Fruit fly (Drosophila melanogaster) whole organism, embryonic: ENCODE data around the gene Rbbp5.

Source experiments
- BEAF-32 ChIP-seq: fragments of 200-800 bp; sonication (Bioruptor generic); optimal IDR thresholded peaks from 3 replicates; lab custom pipeline; 2017; ENCODE audit warnings: missing biosample characterization, missing genetic modification characterization, mild to moderate bottlenecking, moderate library complexity, missing genetic modification reagents
- BtbVII ChIP-seq: fragments of 200-800 bp; sonication (Bioruptor generic); optimal IDR thresholded peaks from 3 replicates; lab custom pipeline; 2017; ENCODE audit warnings: missing biosample characterization, mild to moderate bottlenecking, missing genetic modification characterization
- CG13123 ChIP-seq: fragments of 200-800 bp; sonication (Bioruptor generic); optimal IDR thresholded peaks from 2 replicates; lab custom pipeline; 2016; ENCODE audit warnings: missing biosample characterization, missing genetic modification characterization
- CG13287 ChIP-seq: fragments of 200-800 bp; sonication (Bioruptor generic); IDR thresholded peaks from 2 replicates; pipeline ENCODE4 v1.3.6; 2022; ENCODE audit warnings: missing biosample characterization, missing genetic modification characterization; ENCODE audit not compliant: partially characterized antibody
- CG14860 ChIP-seq: fragments of 200-800 bp; sonication (Bioruptor generic); IDR thresholded peaks from 3 replicates; pipeline ENCODE4 v1.3.6; 2022; ENCODE audit warnings: missing biosample characterization, missing genetic modification characterization; ENCODE audit not compliant: partially characterized antibody
- CG15514 ChIP-seq: fragments of 200-800 bp; sonication (Bioruptor generic); optimal IDR thresholded peaks from 3 replicates; lab custom pipeline; 2017; ENCODE audit warnings: missing biosample characterization, missing genetic modification characterization, mild to moderate bottlenecking, moderate library complexity, missing genetic modification reagents
- CG2116 ChIP-seq: fragments of 200-800 bp; sonication (Bioruptor generic); optimal IDR thresholded peaks from 3 replicates; lab custom pipeline; 2018; ENCODE audit warnings: missing biosample characterization, mild to moderate bottlenecking, missing genetic modification characterization
- CG4360 ChIP-seq: fragments of 200-800 bp; sonication (Bioruptor generic); IDR thresholded peaks from 2 replicates; pipeline ENCODE4 v1.3.6; 2022; ENCODE audit warnings: missing biosample characterization, missing genetic modification characterization
- CG6254 ChIP-seq: fragments of 200-800 bp; sonication (Bioruptor generic); optimal IDR thresholded peaks from 3 replicates; lab custom pipeline; 2017; ENCODE audit warnings: mild to moderate bottlenecking, missing biosample characterization, missing genetic modification reagents, missing genetic modification characterization
- CG6683 ChIP-seq: fragments of 200-800 bp; sonication (Bioruptor generic); optimal IDR thresholded peaks from 2 replicates; lab custom pipeline; 2017; ENCODE audit warnings: missing biosample characterization, mild to moderate bottlenecking, missing genetic modification characterization, missing genetic modification reagents
- D19A ChIP-seq: fragments of 200-800 bp; optimal IDR thresholded peaks from 3 replicates; lab custom pipeline; 2019; ENCODE audit warnings: missing biosample characterization, mild to moderate bottlenecking, missing genetic modification characterization, moderate library complexity
- Deaf1 ChIP-seq: fragments of 200-800 bp; optimal IDR thresholded peaks from 3 replicates; lab custom pipeline; 2019; ENCODE audit warnings: missing biosample characterization, mild to moderate bottlenecking, missing genetic modification characterization, moderate library complexity
- Dll ChIP-seq: fragments of 200-800 bp; sonication (Bioruptor generic); IDR thresholded peaks from 4 replicates; pipeline ENCODE4 v1.3.6; 2022; ENCODE audit warnings: missing biosample characterization, missing genetic modification characterization; ENCODE audit not compliant: partially characterized antibody
- Doc3 ChIP-seq: fragments of 200-800 bp; sonication (Bioruptor generic); IDR thresholded peaks from 3 replicates; pipeline ENCODE4 v1.3.6; 2022; ENCODE audit warnings: missing biosample characterization, missing genetic modification characterization; ENCODE audit not compliant: partially characterized antibody
- Dp ChIP-seq: fragments of 200-800 bp; sonication (Bioruptor generic); optimal IDR thresholded peaks from 2 replicates; lab custom pipeline; 2018; ENCODE audit warnings: missing biosample characterization, mild to moderate bottlenecking, missing genetic modification characterization, moderate library complexity
- Dref ChIP-seq: fragments of 200-800 bp; sonication (Bioruptor generic); IDR thresholded peaks from 2 replicates; pipeline ENCODE4 v1.3.6; 2022; ENCODE audit warnings: missing biosample characterization, missing genetic modification characterization
- E2f1 ChIP-seq: fragments of 200-800 bp; sonication (Bioruptor generic); IDR thresholded peaks from 2 replicates; pipeline ENCODE4 v1.3.6; 2022; ENCODE audit warnings: missing biosample characterization, missing genetic modification characterization
- E2f2 ChIP-seq: fragments of 200-800 bp; sonication (Bioruptor generic); IDR thresholded peaks from 2 replicates; pipeline ENCODE4 v1.3.6; 2022; ENCODE audit warnings: missing biosample characterization, missing genetic modification characterization
- Fer2 ChIP-seq: fragments of 200-800 bp; sonication (Bioruptor generic); optimal IDR thresholded peaks from 2 replicates; lab custom pipeline; 2018; ENCODE audit warnings: missing biosample characterization, mild to moderate bottlenecking, missing genetic modification characterization, moderate library complexity
- GATAe ChIP-seq: fragments of 200-800 bp; sonication (Bioruptor generic); conservative IDR thresholded peaks from 2 replicates; pipeline ENCODE4 v1.3.6; 2022; ENCODE audit warnings: missing biosample characterization, missing genetic modification characterization
- HLH3B ChIP-seq: fragments of 200-800 bp; sonication (Bioruptor generic); IDR thresholded peaks from 2 replicates; pipeline ENCODE4 v1.3.6; 2022; ENCODE audit warnings: missing biosample characterization, missing genetic modification characterization
- Lpt ChIP-seq: fragments of >200 bp; optimal IDR thresholded peaks from 2 replicates; lab custom pipeline; 2018; ENCODE audit warnings: missing biosample characterization, missing genetic modification characterization
- MBD-R2 ChIP-seq: fragments of 200-800 bp; sonication (Bioruptor generic); IDR thresholded peaks from 2 replicates; pipeline ENCODE4 v1.3.6; 2022; ENCODE audit warnings: missing biosample characterization, missing genetic modification characterization
- Myb ChIP-seq: fragments of 200-800 bp; sonication (Bioruptor generic); optimal IDR thresholded peaks from 2 replicates; lab custom pipeline; 2016; ENCODE audit warnings: missing biosample characterization, missing genetic modification characterization
- Neu2 ChIP-seq: fragments of 200-800 bp; sonication (Bioruptor generic); optimal IDR thresholded peaks from 3 replicates; lab custom pipeline; 2016; ENCODE audit warnings: missing biosample characterization, missing genetic modification characterization, borderline replicate concordance
- Nf-YA ChIP-seq: fragments of 200-800 bp; sonication (Bioruptor generic); IDR thresholded peaks from 2 replicates; pipeline ENCODE4 v1.3.6; 2022; ENCODE audit warnings: missing biosample characterization, missing genetic modification characterization
- Opbp ChIP-seq: fragments of 200-800 bp; sonication (Bioruptor generic); IDR thresholded peaks from 3 replicates; pipeline ENCODE4 v1.3.6; 2022; ENCODE audit warnings: missing biosample characterization, missing genetic modification characterization; ENCODE audit not compliant: partially characterized antibody
- Optix ChIP-seq: fragments of 200-800 bp; sonication (Bioruptor generic); IDR thresholded peaks from 3 replicates; pipeline ENCODE4 v1.3.6; 2022; ENCODE audit warnings: missing biosample characterization, missing genetic modification characterization
- PHDP ChIP-seq: fragments of 200-800 bp; sonication (Bioruptor generic); optimal IDR thresholded peaks from 3 replicates; lab custom pipeline; 2018; ENCODE audit warnings: missing biosample characterization, mild to moderate bottlenecking, missing genetic modification characterization, moderate library complexity
- Scr ChIP-seq: fragments of 200-800 bp; sonication (Bioruptor generic); IDR thresholded peaks from 2 replicates; pipeline ENCODE4 v1.3.6; 2022; ENCODE audit warnings: missing biosample characterization, missing genetic modification characterization; ENCODE audit not compliant: partially characterized antibody
- Sin3A ChIP-seq: fragments of >200 bp; optimal IDR thresholded peaks from 2 replicates; lab custom pipeline; 2018
- Sry-δ ChIP-seq: fragments of 200-800 bp; sonication (Bioruptor generic); optimal IDR thresholded peaks from 2 replicates; lab custom pipeline; 2016; ENCODE audit warnings: missing biosample characterization, missing genetic modification characterization
- ato ChIP-seq: fragments of 200-800 bp; sonication (Bioruptor generic); IDR thresholded peaks from 2 replicates; pipeline ENCODE4 v1.3.6; 2022; ENCODE audit warnings: missing biosample characterization, missing genetic modification characterization; ENCODE audit not compliant: partially characterized antibody
- cato ChIP-seq: fragments of 200-800 bp; sonication (Bioruptor generic); optimal IDR thresholded peaks from 2 replicates; lab custom pipeline; 2016; ENCODE audit warnings: missing biosample characterization, missing genetic modification characterization, borderline replicate concordance
- crp ChIP-seq, 2 experiments: fragments of 200-800 bp; sonication (Bioruptor generic); optimal IDR thresholded peaks; 2 replicates in 1 of 2; 3 replicates in 1 of 2; lab custom pipeline; 2017; ENCODE audit warnings: missing biosample characterization in 2 of 2, missing genetic modification characterization in 2 of 2, mild to moderate bottlenecking in 1 of 2, moderate library complexity in 1 of 2
- danr ChIP-seq: fragments of 200-800 bp; sonication (Bioruptor generic); IDR thresholded peaks from 2 replicates; pipeline ENCODE4 v1.3.6; 2022; ENCODE audit warnings: missing biosample characterization, missing genetic modification characterization
- disco-r ChIP-seq: fragments of 200-800 bp; sonication (Bioruptor generic); optimal IDR thresholded peaks from 2 replicates; lab custom pipeline; 2016; ENCODE audit warnings: missing biosample characterization, missing genetic modification characterization
- ewg ChIP-seq: fragments of 200-800 bp; sonication (Bioruptor generic); optimal IDR thresholded peaks from 3 replicates; lab custom pipeline; 2017; ENCODE audit warnings: mild to moderate bottlenecking, missing biosample characterization, missing genetic modification reagents, missing genetic modification characterization
- gro ChIP-seq: fragments of 200-800 bp; sonication (Bioruptor generic); optimal IDR thresholded peaks from 2 replicates; lab custom pipeline; 2016; ENCODE audit warnings: missing biosample characterization, missing genetic modification characterization
- inv ChIP-seq: fragments of 200-800 bp; sonication (Bioruptor generic); IDR thresholded peaks from 2 replicates; pipeline ENCODE4 v1.3.6; 2022; ENCODE audit warnings: missing biosample characterization, missing genetic modification characterization; ENCODE audit not compliant: partially characterized antibody
- jing ChIP-seq: fragments of 200-800 bp; sonication (Bioruptor generic); optimal IDR thresholded peaks from 2 replicates; lab custom pipeline; 2018; ENCODE audit warnings: missing biosample characterization, mild to moderate bottlenecking, missing genetic modification characterization
- lola ChIP-seq, 3 experiments: fragments of >200 bp in 2 of 3; fragments of 200-800 bp in 1 of 3; sonication (Bioruptor generic) in 1 of 3; optimal IDR thresholded peaks; 2 replicates each; lab custom pipeline; 2017 to 2019; ENCODE audit warnings: missing biosample characterization in 3 of 3, missing genetic modification characterization in 3 of 3, mild to moderate bottlenecking in 1 of 3, moderate library complexity in 1 of 3
- nmo ChIP-seq: fragments of 200-800 bp; sonication (Bioruptor generic); optimal IDR thresholded peaks from 2 replicates; lab custom pipeline; 2018; ENCODE audit warnings: missing biosample characterization, mild to moderate bottlenecking, missing genetic modification characterization, moderate library complexity
- pzg ChIP-seq: fragments of 200-800 bp; sonication (Bioruptor generic); optimal IDR thresholded peaks from 3 replicates; lab custom pipeline; 2018; ENCODE audit warnings: missing biosample characterization, mild to moderate bottlenecking, missing genetic modification characterization, moderate library complexity
- seq ChIP-seq: fragments of 200-800 bp; sonication (Bioruptor generic); IDR thresholded peaks from 2 replicates; pipeline ENCODE4 v1.3.6; 2022; ENCODE audit warnings: missing biosample characterization, missing genetic modification characterization
- tna ChIP-seq: fragments of 200-800 bp; sonication (Bioruptor generic); IDR thresholded peaks from 2 replicates; pipeline ENCODE4 v1.3.6; 2022; ENCODE audit warnings: missing biosample characterization, missing genetic modification characterization; ENCODE audit not compliant: partially characterized antibody
- trem ChIP-seq: fragments of 200-800 bp; optimal IDR thresholded peaks from 3 replicates; lab custom pipeline; 2019; ENCODE audit warnings: missing biosample characterization, mild to moderate bottlenecking, missing genetic modification characterization, moderate library complexity
- twi ChIP-seq: fragments of 200-800 bp; optimal IDR thresholded peaks from 2 replicates; lab custom pipeline; 2019; ENCODE audit warnings: missing biosample characterization, mild to moderate bottlenecking, missing genetic modification characterization, moderate library complexity
- yki ChIP-seq: fragments of >200 bp; optimal IDR thresholded peaks from 3 replicates; lab custom pipeline; 2018

The Rbbp5 gene

DNA sequence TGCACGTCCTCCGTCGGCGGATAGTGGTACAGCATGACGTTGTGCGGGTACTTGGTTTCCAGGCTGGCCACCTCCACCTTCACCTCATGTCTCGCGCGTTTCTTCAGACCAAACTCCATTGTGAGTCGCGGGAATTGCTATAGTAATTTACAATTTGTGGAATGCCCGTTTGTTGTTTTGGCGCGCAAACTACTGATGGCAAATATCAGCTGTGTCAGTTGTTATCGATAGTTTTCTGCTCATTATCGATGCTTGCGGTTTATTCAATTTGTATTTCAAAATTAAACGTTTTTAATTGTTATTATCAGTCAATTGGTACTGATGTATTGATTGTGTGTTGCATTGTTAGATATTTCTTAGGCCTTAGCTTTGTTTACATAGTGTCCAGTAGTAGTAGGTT lies 13.6 kb upstream of the Rbbp5 start, which contains the start of gene Prim2 (continued):
- TF ChIP-seq Myb (peak; percentile 93), CG2116 (GFP tag; lab: Kevin White, UChicago) (peak; percentile 61), Deaf1 (tag; lab: Kevin White, UChicago) (no peak), CG13287 (GFP tag; lab: Robert Waterston, UW) (peak; percentile 79), ato (GFP tag; lab: Robert Waterston, UW) (peak; percentile 39; the same call in 1 of the 2 replicates), gro (no peak), pzg (GFP tag; lab: Kevin White, UChicago) (peak; percentile 58), yki (lab: Kevin White, UChicago) (no peak), disco-r (GFP tag; lab: Kevin White, UChicago) (no peak), BtbVII (GFP tag; lab: Kevin White, UChicago) (no peak), ewg (GFP tag; lab: Kevin White, UChicago) (peak; percentile 78), Fer2 (tag; lab: Kevin White, UChicago) (no peak), crp (GFP tag; optimal IDR thresholded peaks at IDR 0.05; lab: Kevin White, UChicago) (peak; percentile 62 to 91), Doc3 (peak; percentile 40; the same call in 1 of the 3 replicates), CG15514 (GFP tag; lab: Kevin White, UChicago) (peak; percentile 18), trem (tag; lab: Kevin White, UChicago) (peak; percentile 81), danr (GFP tag; lab: Robert Waterston, UW) (no peak), Neu2 (GFP tag; lab: Kevin White, UChicago) (no peak), nmo (no peak), HLH3B (no peak), Nf-YA (no peak), CG13123 (GFP tag; lab: Kevin White, UChicago) (no peak), Opbp (GFP tag; lab: Robert Waterston, UW) (peak; percentile 75; the same call in 2 of the 3 replicates), lola (GFP tag; optimal IDR thresholded peaks at IDR 0.05; lab: Kevin White, UChicago) (no peak), BEAF-32 (GFP tag; lab: Kevin White, UChicago) (peak; percentile 72), PHDP (tag; lab: Kevin White, UChicago) (no peak), CG6683 (GFP tag; lab: Kevin White, UChicago) (no peak), Scr (GFP tag; lab: Robert Waterston, UW) (peak; percentile 70), Dp (GFP tag; lab: Kevin White, UChicago) (peak; percentile 89), CG4360 (GFP tag; lab: Robert Waterston, UW) (no peak), jing (GFP tag; lab: Kevin White, UChicago) (no peak), Dll (peak; percentile 73), E2f1 (GFP tag; lab: Robert Waterston, UW) (peak; percentile 87), inv (GFP tag; lab: Robert Waterston, UW) (peak; percentile 13; the same call in 1 of the 2 replicates), MBD-R2 (GFP tag; lab: Robert Waterston, UW) (peak; percentile 85), Sry-δ (GFP tag; lab: Kevin White, UChicago) (peak; percentile 88), CG14860 (GFP tag; lab: Robert Waterston, UW) (peak; percentile 61; the same call in 1 of the 3 replicates), tna (peak; percentile 43; the same call in 1 of the 2 replicates), Dref (GFP tag; lab: Robert Waterston, UW) (peak; percentile 75), D19A (no peak), Lpt (GFP tag; lab: Kevin White, UChicago) (no peak), Sin3A (peak; percentile 16), CG6254 (GFP tag; lab: Kevin White, UChicago) (no peak), twi (no peak), Optix (GFP tag; lab: Robert Waterston, UW) (no peak), cato (GFP tag; lab: Kevin White, UChicago) (no peak), GATAe (no peak), seq (GFP tag; lab: Robert Waterston, UW) (no peak), E2f2 (peak; percentile 90)
- TF ChIP-seq, all 482 proteins: peak for 45
